Fruit fly (Drosophila melanogaster) whole organism, adult: ENCODE data around the gene CG17211.
A peak's percentile ranks its signal among the peaks of the same experiment; 100 is the strongest.

Experiments used
- CG11617 ChIP-seq: fragments of 200-800 bp; sonication (Bioruptor generic); optimal IDR thresholded peaks from 2 replicates; lab custom pipeline; 2017; ENCODE audit warnings: mild to moderate bottlenecking, missing biosample characterization, missing genetic modification reagents, missing genetic modification characterization
- CG12768 ChIP-seq: fragments of 200-800 bp; sonication (Bioruptor generic); optimal IDR thresholded peaks from 2 replicates; lab custom pipeline; 2017; ENCODE audit warnings: missing biosample characterization, missing genetic modification characterization, mild to moderate bottlenecking, moderate library complexity, missing genetic modification reagents
- CG14711 ChIP-seq: fragments of 200-800 bp; sonication (Bioruptor generic); optimal IDR thresholded peaks from 2 replicates; lab custom pipeline; 2018; ENCODE audit warnings: missing biosample characterization, mild to moderate bottlenecking, missing genetic modification characterization, moderate library complexity
- CG1620 ChIP-seq: fragments of 200-800 bp; sonication (Bioruptor generic); optimal IDR thresholded peaks from 2 replicates; lab custom pipeline; 2016; ENCODE audit warnings: missing biosample characterization, missing genetic modification characterization
- CG33017 ChIP-seq: fragments of 200-800 bp; sonication (Bioruptor generic); optimal IDR thresholded peaks from 2 replicates; lab custom pipeline; 2018; ENCODE audit warnings: missing biosample characterization, mild to moderate bottlenecking, missing genetic modification characterization, moderate library complexity
- CG5204 ChIP-seq: fragments of 200-800 bp; sonication (Bioruptor generic); optimal IDR thresholded peaks from 2 replicates; lab custom pipeline; 2016; ENCODE audit warnings: missing biosample characterization, missing genetic modification characterization
- CG7045 ChIP-seq: fragments of 200-800 bp; sonication (Bioruptor generic); optimal IDR thresholded peaks from 2 replicates; lab custom pipeline; 2017; ENCODE audit warnings: missing biosample characterization, mild to moderate bottlenecking, missing genetic modification characterization
- CG7101 ChIP-seq: fragments of 200-800 bp; sonication (Bioruptor generic); optimal IDR thresholded peaks from 2 replicates; lab custom pipeline; 2018; ENCODE audit warnings: missing biosample characterization, mild to moderate bottlenecking, missing genetic modification characterization, moderate library complexity
- Clk ChIP-seq: fragments of 200-800 bp; sonication (Bioruptor generic); optimal IDR thresholded peaks from 2 replicates; lab custom pipeline; 2017; ENCODE audit warnings: missing biosample characterization, missing genetic modification characterization
- Crg-1 ChIP-seq: fragments of 200-800 bp; sonication (Bioruptor generic); optimal IDR thresholded peaks from 2 replicates; lab custom pipeline; 2016; ENCODE audit warnings: missing biosample characterization, missing genetic modification characterization
- Hr96 ChIP-seq: fragments of 200-800 bp; sonication (Bioruptor generic); optimal IDR thresholded peaks from 2 replicates; lab custom pipeline; 2016; ENCODE audit warnings: missing biosample characterization, missing genetic modification characterization
- Mnt ChIP-seq: fragments of 200-800 bp; sonication (Bioruptor generic); optimal IDR thresholded peaks from 2 replicates; lab custom pipeline; 2016; ENCODE audit warnings: missing biosample characterization, mild to moderate bottlenecking, missing genetic modification characterization
- bab1 ChIP-seq: fragments of 200-800 bp; sonication (Bioruptor generic); optimal IDR thresholded peaks from 3 replicates; lab custom pipeline; 2019; ENCODE audit warnings: missing biosample characterization, mild to moderate bottlenecking, missing genetic modification characterization, moderate library complexity
- cic ChIP-seq: fragments of 200-800 bp; sonication (Bioruptor generic); optimal IDR thresholded peaks from 2 replicates; lab custom pipeline; 2017; ENCODE audit warnings: missing biosample characterization, mild to moderate bottlenecking, missing genetic modification characterization, moderate library complexity
- cnc ChIP-seq, 2 experiments: fragments of >200 bp; optimal IDR thresholded peaks; 2 replicates each; lab custom pipeline; 2017
- kay ChIP-seq: fragments of 200-800 bp; sonication (Bioruptor generic); peaks from one replicate; lab custom pipeline; 2016; ENCODE audit warnings: missing biosample characterization, missing genetic modification characterization, borderline replicate concordance
- ovo ChIP-seq: fragments of 200-800 bp; sonication (Bioruptor generic); optimal IDR thresholded peaks from 2 replicates; lab custom pipeline; 2016; ENCODE audit warnings: missing biosample characterization, missing genetic modification characterization
- pad ChIP-seq: fragments of 200-800 bp; sonication (Bioruptor generic); optimal IDR thresholded peaks from 3 replicates; lab custom pipeline; 2017; ENCODE audit warnings: missing biosample characterization, missing genetic modification characterization, mild to moderate bottlenecking, moderate library complexity, missing genetic modification reagents
- tj ChIP-seq: fragments of 200-800 bp; sonication (Bioruptor generic); optimal IDR thresholded peaks from 3 replicates; lab custom pipeline; 2017; ENCODE audit warnings: missing biosample characterization, mild to moderate bottlenecking, missing genetic modification characterization, moderate library complexity
- toe ChIP-seq: fragments of 200-800 bp; sonication (Bioruptor generic); optimal IDR thresholded peaks from 2 replicates; lab custom pipeline; 2016; ENCODE audit warnings: missing biosample characterization, missing genetic modification characterization

The CG17211 gene

dm6 chr2L:12096396-12096813 is 17.8 kb upstream of the CG17211 start, which contains the start of the genes CG6712 and Mt2:
TSS of gene CG6712 (minus strand) at chr2L:12096511.
TSS of gene Mt2 (plus strand) at chr2L:12096525.
- TF ChIP-seq tj (GFP tag; lab: Kevin White, UChicago) (no peak), CG7101 (tag; lab: Kevin White, UChicago) (peak; percentile 31), CG7045 (GFP tag; lab: Kevin White, UChicago) (no peak), bab1 (GFP tag; lab: Kevin White, UChicago) (peak; percentile 1), ovo (GFP tag; lab: Kevin White, UChicago) (no peak), Hr96 (no peak), Crg-1 (GFP tag; lab: Kevin White, UChicago) (peak; percentile 28), Clk (GFP tag; lab: Kevin White, UChicago) (no peak), CG12768 (GFP tag; lab: Kevin White, UChicago) (peak; percentile 2), CG14711 (tag; lab: Kevin White, UChicago) (no peak), pad (GFP tag; lab: Kevin White, UChicago) (peak; percentile 19), CG5204 (GFP tag; lab: Kevin White, UChicago) (no peak), cic (peak; percentile 11), CG33017 (no peak), cnc (optimal IDR thresholded peaks at IDR 0.05; lab: Kevin White, UChicago) (no peak), CG11617 (GFP tag; lab: Kevin White, UChicago) (no peak), toe (GFP tag; lab: Kevin White, UChicago) (no peak), CG1620 (GFP tag; lab: Kevin White, UChicago) (no peak), Mnt (GFP tag; lab: Kevin White, UChicago) (peak; percentile 99), kay (GFP tag; lab: Kevin White, UChicago) (no peak)

- TF ChIP-seq CG14711 (tag; lab: Kevin White, UChicago) (peak; percentile 10), CG11617 (GFP tag; lab: Kevin White, UChicago) (peak; percentile 26), bab1 (GFP tag; lab: Kevin White, UChicago) (peak; percentile 26), CG33017 (no peak)
These were observed 16.5 kb upstream of the CG17211 start, which contains the start of gene Ced-12 for dm6 chr2L:12097698-12098097. TSS of gene Ced-12 (plus strand) at chr2L:12097838.

dm6 chr2L:12103231-12104210 is 10.6 kb upstream of the CG17211 start, which contains the start of the genes Patsas and ThrRS:
TSS of gene Patsas (minus strand) at chr2L:12103285.
TSS of gene ThrRS (plus strand) at chr2L:12103751.
- TF ChIP-seq toe (GFP tag; lab: Kevin White, UChicago) (peak; percentile 84), bab1 (GFP tag; lab: Kevin White, UChicago) (peak; percentile 50), Crg-1 (GFP tag; lab: Kevin White, UChicago) (peak; percentile 23), Clk (GFP tag; lab: Kevin White, UChicago) (peak; percentile 39), CG7101 (tag; lab: Kevin White, UChicago) (peak; percentile 80), CG14711 (tag; lab: Kevin White, UChicago) (peak; percentile 86), cic (peak; percentile 39), pad (GFP tag; lab: Kevin White, UChicago) (peak; percentile 69), CG11617 (GFP tag; lab: Kevin White, UChicago) (peak; percentile 76), tj (GFP tag; lab: Kevin White, UChicago) (peak; percentile 67), CG5204 (GFP tag; lab: Kevin White, UChicago) (no peak), cnc (optimal IDR thresholded peaks at IDR 0.05; lab: Kevin White, UChicago) (no peak), Hr96 (peak; percentile 66), CG12768 (GFP tag; lab: Kevin White, UChicago) (peak; percentile 77), CG7045 (GFP tag; lab: Kevin White, UChicago) (peak; percentile 89), kay (GFP tag; lab: Kevin White, UChicago) (no peak), CG1620 (GFP tag; lab: Kevin White, UChicago) (peak; percentile 70), Mnt (GFP tag; lab: Kevin White, UChicago) (peak; percentile 87), CG33017 (peak; percentile 72), ovo (GFP tag; lab: Kevin White, UChicago) (peak; percentile 51)

- TF ChIP-seq Crg-1 (GFP tag; lab: Kevin White, UChicago) (no peak), kay (GFP tag; lab: Kevin White, UChicago) (peak; percentile 96), CG11617 (GFP tag; lab: Kevin White, UChicago) (no peak), bab1 (GFP tag; lab: Kevin White, UChicago) (no peak), tj (GFP tag; lab: Kevin White, UChicago) (no peak), Mnt (GFP tag; lab: Kevin White, UChicago) (peak; percentile 6), cic (peak; percentile 26)
These were observed 7.1 kb upstream of the CG17211 start for dm6 chr2L:12107087-12107486.

- TF ChIP-seq CG5204 (GFP tag; lab: Kevin White, UChicago) (no peak), toe (GFP tag; lab: Kevin White, UChicago) (no peak), tj (GFP tag; lab: Kevin White, UChicago) (peak; percentile 17), cic (no peak), kay (GFP tag; lab: Kevin White, UChicago) (peak; percentile 95), bab1 (GFP tag; lab: Kevin White, UChicago) (peak; percentile 50), CG33017 (no peak), CG1620 (GFP tag; lab: Kevin White, UChicago) (no peak), CG7101 (tag; lab: Kevin White, UChicago) (peak; percentile 3), Clk (GFP tag; lab: Kevin White, UChicago) (no peak), pad (GFP tag; lab: Kevin White, UChicago) (peak; percentile 47)
These were observed 5.2 kb upstream of the CG17211 start, which contains the start of the genes Rab6 and Phae1 for dm6 chr2L:12108779-12109564. TSS of gene Rab6 (minus strand) at chr2L:12109116. TSS of gene Phae1 (plus strand) at chr2L:12109417.
